Fruit fly (Drosophila melanogaster) S2 (cell line): ENCODE results near the gene CG31810.

Experiments used
- CG8478 ChIP-seq: fragments of >200 bp; optimal IDR thresholded peaks from 2 replicates; lab custom pipeline; 2018
- CTCF ChIP-seq, 2 experiments: fragments of >200 bp; optimal IDR thresholded peaks; 2 replicates each; lab custom pipeline; 2018

Gene CG31810

dm6 chr2L:16803638-16804037 lies 48.5 kb downstream of the CG31810 start:
- TF ChIP-seq CG8478 (lab: Kevin White, UChicago): no peak

- TF ChIP-seq CG8478 (lab: Kevin White, UChicago): no peak
- peak in 1 of 2 experiments; percentile 40 for TF ChIP-seq CTCF (optimal IDR thresholded peaks at IDR 0.05; lab: Kevin White, UChicago)
Measured at dm6 chr2L:16801578-16802152, 50.5 kb downstream of the CG31810 start.

- TF ChIP-seq CTCF (optimal IDR thresholded peaks at IDR 0.05; lab: Kevin White, UChicago): no peak
- no peak for TF ChIP-seq CG8478 (lab: Kevin White, UChicago)
Measured at dm6 chr2L:16799496-16799895, 52.7 kb downstream of the CG31810 start.
